Worm (Caenorhabditis elegans) whole organism, L1 larva: ENCODE results near the gene str-248.
"Not testable (repeated sequence)": the region's sequence is repeated elsewhere in the genome, so short reads cannot be mapped to it uniquely, and the experiment has no call there.

ENCODE experiments used
- C16A3.4 ChIP-seq: fragments of 150-350 bp; optimal IDR thresholded peaks from 2 replicates; lab custom pipeline; 2014; ENCODE audit warnings: missing biosample characterization, missing genetic modification characterization
- F16B12.6 ChIP-seq: fragments of 150-350 bp; optimal IDR thresholded peaks from 2 replicates; lab custom pipeline; 2014; ENCODE audit warnings: missing biosample characterization, missing genetic modification characterization
- aha-1 ChIP-seq: fragments of 150-350 bp; optimal IDR thresholded peaks from 2 replicates; lab custom pipeline; 2014; ENCODE audit warnings: missing biosample characterization, missing genetic modification characterization
- alr-1 ChIP-seq: fragments of 200-800 bp; sonication (Bioruptor generic); optimal IDR thresholded peaks from 2 replicates; lab custom pipeline; 2018; ENCODE audit warnings: borderline replicate concordance, mild to moderate bottlenecking, missing genetic modification characterization, missing compliant biosample characterization
- aly-2 ChIP-seq: fragments of 150-350 bp; optimal IDR thresholded peaks from 2 replicates; lab custom pipeline; 2014; ENCODE audit warnings: missing biosample characterization, missing genetic modification characterization
- blmp-1 ChIP-seq: fragments of 150-350 bp; optimal IDR thresholded peaks from 2 replicates; lab custom pipeline; 2014; ENCODE audit warnings: missing biosample characterization, missing genetic modification characterization
- ceh-82 ChIP-seq, 3 experiments: fragments of 150-350 bp in 1 of 3; sonication (generic microtip) in 2 of 3; optimal IDR thresholded peaks; 2 replicates each; lab custom pipeline; 2014 to 2017; ENCODE audit warnings: missing biosample characterization in 3 of 3, missing genetic modification characterization in 3 of 3
- ceh-90 ChIP-seq: sonication (generic microtip); optimal IDR thresholded peaks from 2 replicates; lab custom pipeline; 2016; ENCODE audit warnings: missing genetic modification characterization, missing compliant biosample characterization
- dsc-1 ChIP-seq: sonication (generic microtip); optimal IDR thresholded peaks from 2 replicates; lab custom pipeline; 2016; ENCODE audit warnings: mild to moderate bottlenecking, missing genetic modification characterization, missing compliant biosample characterization
- efl-1 ChIP-seq, 4 experiments: fragments of 150-350 bp; optimal IDR thresholded peaks in 3 of 4; peaks in 1 of 4; 1 replicate in 1 of 4; 2 replicates in 3 of 4; lab custom pipeline; 2014; ENCODE audit warnings: missing biosample characterization in 2 of 4, missing genetic modification characterization in 2 of 4, missing genetic modification reagents in 2 of 4
- efl-3 ChIP-seq: fragments of 200-800 bp; sonication (Bioruptor generic); optimal IDR thresholded peaks from 2 replicates; lab custom pipeline; 2018; ENCODE audit warnings: mild to moderate bottlenecking, missing genetic modification characterization, missing compliant biosample characterization
- elt-2 ChIP-seq: sonication (generic microtip); optimal IDR thresholded peaks from 2 replicates; lab custom pipeline; 2016; ENCODE audit warnings: missing genetic modification characterization, mild to moderate bottlenecking, inconsistent platforms, missing compliant biosample characterization, missing genetic modification reagents
- elt-3 ChIP-seq, 6 experiments: fragments of 150-350 bp in 1 of 6; sonication (generic microtip); optimal IDR thresholded peaks; 2 replicates each; lab custom pipeline; 2017 to 2018; ENCODE audit warnings: missing biosample characterization in 6 of 6, missing genetic modification characterization in 6 of 6, inconsistent platforms in 1 of 6
- fkh-10 ChIP-seq: sonication (generic microtip); optimal IDR thresholded peaks from 2 replicates; lab custom pipeline; 2017; ENCODE audit warnings: missing biosample characterization, missing genetic modification reagents, missing genetic modification characterization
- fkh-8 ChIP-seq: sonication (generic microtip); optimal IDR thresholded peaks from 2 replicates; lab custom pipeline; 2016; ENCODE audit warnings: mild to moderate bottlenecking, missing genetic modification characterization, missing compliant biosample characterization
- hlh-17 ChIP-seq: fragments of 200-800 bp; sonication (Bioruptor generic); optimal IDR thresholded peaks from 2 replicates; lab custom pipeline; 2018; ENCODE audit warnings: missing genetic modification characterization, mild to moderate bottlenecking, missing compliant biosample characterization, moderate library complexity, borderline replicate concordance
- hlh-4 ChIP-seq: sonication (generic microtip); optimal IDR thresholded peaks from 2 replicates; lab custom pipeline; 2016; ENCODE audit warnings: mild to moderate bottlenecking, missing genetic modification characterization, missing compliant biosample characterization
- irx-1 ChIP-seq: sonication (generic microtip); optimal IDR thresholded peaks from 2 replicates; lab custom pipeline; 2016; ENCODE audit warnings: missing genetic modification characterization, missing compliant biosample characterization
- isw-1 ChIP-seq: fragments of 200-800 bp; sonication (Bioruptor generic); IDR thresholded peaks from 2 replicates; pipeline ENCODE4 v1.3.6; 2022; ENCODE audit warnings: missing genetic modification characterization, missing compliant biosample characterization
- lin-14 ChIP-seq: fragments of 200-800 bp; sonication (Bioruptor generic); optimal IDR thresholded peaks from 2 replicates; lab custom pipeline; 2018; ENCODE audit warnings: mild to moderate bottlenecking, missing genetic modification characterization, moderate library complexity, missing compliant biosample characterization
- lin-35 ChIP-seq, 2 experiments: fragments of 150-350 bp; optimal IDR thresholded peaks; 2 replicates each; lab custom pipeline; 2014; ENCODE audit warnings: missing biosample characterization in 2 of 2, missing genetic modification characterization in 2 of 2, missing genetic modification reagents in 2 of 2
- lir-3 ChIP-seq: sonication (generic microtip); optimal IDR thresholded peaks from 2 replicates; lab custom pipeline; 2016; ENCODE audit warnings: mild to moderate bottlenecking, missing genetic modification characterization, moderate library complexity, missing compliant biosample characterization; ENCODE audit not compliant: poor library complexity
- mab-9 ChIP-seq: fragments of 200-800 bp; sonication (Bioruptor generic); IDR thresholded peaks from 2 replicates; pipeline ENCODE4 v1.3.6; 2022; ENCODE audit warnings: missing genetic modification reagents, missing genetic modification characterization, missing compliant biosample characterization
- mdl-1 ChIP-seq, 2 experiments: fragments of 150-350 bp; optimal IDR thresholded peaks; 2 replicates each; lab custom pipeline; 2014 to 2017; ENCODE audit warnings: missing biosample characterization in 2 of 2, missing genetic modification characterization in 2 of 2, inconsistent platforms in 1 of 2
- nhr-11 ChIP-seq: fragments of 150-350 bp; optimal IDR thresholded peaks from 2 replicates; lab custom pipeline; 2014; ENCODE audit warnings: missing biosample characterization, missing genetic modification characterization
- nhr-20 ChIP-seq: sonication (generic microtip); optimal IDR thresholded peaks from 2 replicates; lab custom pipeline; 2016; ENCODE audit warnings: mild to moderate bottlenecking, missing genetic modification characterization, missing compliant biosample characterization
- nhr-71 ChIP-seq: sonication (generic microtip); optimal IDR thresholded peaks from 2 replicates; lab custom pipeline; 2016; ENCODE audit warnings: mild to moderate bottlenecking, missing genetic modification characterization, moderate library complexity, missing compliant biosample characterization
- nhr-76 ChIP-seq: sonication (generic microtip); optimal IDR thresholded peaks from 2 replicates; lab custom pipeline; 2017; ENCODE audit warnings: missing biosample characterization, missing genetic modification characterization
- nhr-77 ChIP-seq: fragments of 150-350 bp; optimal IDR thresholded peaks from 2 replicates; lab custom pipeline; 2014; ENCODE audit warnings: missing biosample characterization, missing genetic modification characterization
- nhr-84 ChIP-seq: sonication (generic microtip); optimal IDR thresholded peaks from 2 replicates; lab custom pipeline; 2017; ENCODE audit warnings: missing biosample characterization, missing genetic modification characterization
- nhr-85 ChIP-seq: sonication (generic microtip); peaks from one replicate; lab custom pipeline; 2016; ENCODE audit warnings: missing genetic modification characterization, inconsistent platforms, missing compliant biosample characterization
- nhr-90 ChIP-seq: sonication (generic microtip); optimal IDR thresholded peaks from 2 replicates; lab custom pipeline; 2016; ENCODE audit warnings: mild to moderate bottlenecking, missing genetic modification characterization, missing compliant biosample characterization; ENCODE audit not compliant: poor library complexity
- pqm-1 ChIP-seq: sonication (generic microtip); optimal IDR thresholded peaks from 3 replicates; lab custom pipeline; 2017; ENCODE audit warnings: missing biosample characterization, missing genetic modification characterization
- rnt-1 ChIP-seq: sonication (generic microtip); optimal IDR thresholded peaks from 2 replicates; lab custom pipeline; 2016; ENCODE audit warnings: mild to moderate bottlenecking, missing genetic modification characterization, moderate library complexity, missing compliant biosample characterization
- snu-23 ChIP-seq: sonication (generic microtip); optimal IDR thresholded peaks from 2 replicates; lab custom pipeline; 2016; ENCODE audit warnings: missing genetic modification characterization, missing compliant biosample characterization
- unc-130 ChIP-seq: fragments of 150-350 bp; optimal IDR thresholded peaks from 2 replicates; lab custom pipeline; 2017; ENCODE audit warnings: missing biosample characterization, missing genetic modification characterization, inconsistent platforms
- unc-30 ChIP-seq: sonication (generic microtip); optimal IDR thresholded peaks from 2 replicates; lab custom pipeline; 2017; ENCODE audit warnings: missing biosample characterization, missing genetic modification characterization
- vab-15 ChIP-seq: sonication (generic microtip); optimal IDR thresholded peaks from 2 replicates; lab custom pipeline; 2017; ENCODE audit warnings: missing genotype, mild to moderate bottlenecking, missing genetic modification characterization, missing compliant biosample characterization
- zag-1 ChIP-seq: fragments of 150-350 bp; optimal IDR thresholded peaks from 2 replicates; lab custom pipeline; 2014; ENCODE audit warnings: missing biosample characterization, missing genetic modification characterization
- zip-4 ChIP-seq: fragments of 200-800 bp; sonication (Bioruptor generic); optimal IDR thresholded peaks from 2 replicates; lab custom pipeline; 2018; ENCODE audit warnings: mild to moderate bottlenecking, missing genetic modification characterization, moderate library complexity, missing compliant biosample characterization
- ztf-11 ChIP-seq, 2 experiments: sonication (generic microtip); optimal IDR thresholded peaks; 2 replicates each; lab custom pipeline; 2016 to 2017; ENCODE audit warnings: missing genetic modification characterization in 2 of 2, missing biosample characterization in 1 of 2, missing compliant biosample characterization in 1 of 2

The str-248 gene

ce11 chrV:15670139-15670538 is 40.7 kb upstream of the str-248 start, which contains the start of gene K06B4.15:
Gene K06B4.15, plus strand, starts transcription at chrV:15670439.
- TF ChIP-seq fkh-10 (GFP tag; lab: Kevin White, UChicago); alr-1; nhr-77 (tag; lab: Kevin White, UChicago): not testable (repeated sequence)

ce11 chrV:15668870-15669269 is 39.4 kb upstream of the str-248 start, which contains the start of gene K06B4.4:
Gene K06B4.4, plus strand, starts transcription at chrV:15669170.
- TF ChIP-seq nhr-11 (tag; lab: Kevin White, UChicago) (no peak), dsc-1 (tag; lab: Kevin White, UChicago) (no peak), hlh-4 (no peak), unc-130 (tag; lab: Kevin White, UChicago) (no peak), zip-4 (no peak), blmp-1 (tag; lab: Kevin White, UChicago) (no peak), aha-1 (tag; lab: Kevin White, UChicago) (no peak), aly-2 (tag; lab: Kevin White, UChicago) (no peak), nhr-71 (tag; lab: Kevin White, UChicago) (no peak), nhr-76 (tag; lab: Kevin White, UChicago) (no peak), ztf-11 (tag; optimal IDR thresholded peaks at IDR 0.05; lab: Kevin White, UChicago) (no peak), snu-23 (GFP tag; lab: Kevin White, UChicago) (no peak), efl-1 (optimal IDR thresholded peaks at IDR 0.05; lab: Kevin White, UChicago) (no peak), efl-1 (GFP tag; optimal IDR thresholded peaks at IDR 0.05 in 1 of 2; lab: Kevin White, UChicago) (no peak), mab-9 (GFP tag; lab: Robert Waterston, UW) (no peak)

ce11 chrV:15668200-15668599 is 38.8 kb upstream of the str-248 start, which contains the start of gene F53E4.1:
Gene F53E4.1, minus strand, starts transcription at chrV:15668300.
- TF ChIP-seq elt-2, nhr-84, nhr-85 (tag; lab: Kevin White, UChicago): not testable (repeated sequence)
- TF ChIP-seq, all 84 proteins: peak for 0; not testable (repeated sequence) for 84

ce11 chrV:15666718-15667117 is 37.3 kb upstream of the str-248 start:
- no peak for TF ChIP-seq aha-1 (tag; lab: Kevin White, UChicago)
- no peak for TF ChIP-seq F16B12.6
- TF ChIP-seq lin-35 (GFP tag; optimal IDR thresholded peaks at IDR 0.05; lab: Kevin White, UChicago), result peak in 1 of 2 experiments; percentile 58
- no peak for TF ChIP-seq vab-15 (tag; lab: Kevin White, UChicago)
- TF ChIP-seq ceh-90 (tag; lab: Kevin White, UChicago), result no peak
- TF ChIP-seq mdl-1 (tag; optimal IDR thresholded peaks at IDR 0.05; lab: Kevin White, UChicago), result peak in 1 of 2 experiments; percentile 61
- TF ChIP-seq elt-2 (tag; lab: Kevin White, UChicago), result peak; percentile 98
- TF ChIP-seq efl-3 (GFP tag; lab: Kevin White, UChicago), result no peak
- TF ChIP-seq nhr-20 (tag; lab: Kevin White, UChicago), result peak; percentile 62
- TF ChIP-seq hlh-17, result no peak
- peak; percentile 63 for TF ChIP-seq nhr-90 (tag; lab: Kevin White, UChicago)
- TF ChIP-seq blmp-1 (tag; lab: Kevin White, UChicago), result peak; percentile 46
- TF ChIP-seq pqm-1 (tag; lab: Kevin White, UChicago), result peak; percentile 13

ce11 chrV:15664053-15664661 is 34.7 kb upstream of the str-248 start:
- TF ChIP-seq lin-14 (GFP tag; lab: Kevin White, UChicago) (peak; percentile 83), fkh-8 (tag; lab: Kevin White, UChicago) (no peak), lir-3 (tag; lab: Kevin White, UChicago) (no peak), snu-23 (GFP tag; lab: Kevin White, UChicago) (peak; percentile 62), hlh-17 (no peak), unc-30 (tag; lab: Kevin White, UChicago) (no peak), zag-1 (tag; lab: Kevin White, UChicago) (no peak), efl-1 (optimal IDR thresholded peaks at IDR 0.05; lab: Kevin White, UChicago) (peak; percentile 29 to 37), efl-1 (GFP tag; optimal IDR thresholded peaks at IDR 0.05 in 1 of 2; lab: Kevin White, UChicago) (peak; percentile 11 to 84), C16A3.4 (tag; lab: Kevin White, UChicago) (peak; percentile 47), aly-2 (tag; lab: Kevin White, UChicago) (no peak), pqm-1 (tag; lab: Kevin White, UChicago) (no peak), irx-1 (tag; lab: Kevin White, UChicago) (no peak), rnt-1 (tag; lab: Kevin White, UChicago) (peak; percentile 58), nhr-71 (tag; lab: Kevin White, UChicago) (peak; percentile 67), lin-35 (GFP tag; optimal IDR thresholded peaks at IDR 0.05; lab: Kevin White, UChicago) (peak; percentile 7 to 58), isw-1 (no peak), elt-3 (tag; optimal IDR thresholded peaks at IDR 0.05; lab: Kevin White, UChicago) (peak in 3 of 6 experiments; percentile 41 to 63 (median 59)), mdl-1 (tag; optimal IDR thresholded peaks at IDR 0.05; lab: Kevin White, UChicago) (peak in 1 of 2 experiments; percentile 62), ceh-82 (tag; optimal IDR thresholded peaks at IDR 0.05; lab: Kevin White, UChicago) (peak in 1 of 3 experiments; percentile 24)
